1 fruit fly cellular context compared by ENCODE assay signal in the genomic region with DNA sequence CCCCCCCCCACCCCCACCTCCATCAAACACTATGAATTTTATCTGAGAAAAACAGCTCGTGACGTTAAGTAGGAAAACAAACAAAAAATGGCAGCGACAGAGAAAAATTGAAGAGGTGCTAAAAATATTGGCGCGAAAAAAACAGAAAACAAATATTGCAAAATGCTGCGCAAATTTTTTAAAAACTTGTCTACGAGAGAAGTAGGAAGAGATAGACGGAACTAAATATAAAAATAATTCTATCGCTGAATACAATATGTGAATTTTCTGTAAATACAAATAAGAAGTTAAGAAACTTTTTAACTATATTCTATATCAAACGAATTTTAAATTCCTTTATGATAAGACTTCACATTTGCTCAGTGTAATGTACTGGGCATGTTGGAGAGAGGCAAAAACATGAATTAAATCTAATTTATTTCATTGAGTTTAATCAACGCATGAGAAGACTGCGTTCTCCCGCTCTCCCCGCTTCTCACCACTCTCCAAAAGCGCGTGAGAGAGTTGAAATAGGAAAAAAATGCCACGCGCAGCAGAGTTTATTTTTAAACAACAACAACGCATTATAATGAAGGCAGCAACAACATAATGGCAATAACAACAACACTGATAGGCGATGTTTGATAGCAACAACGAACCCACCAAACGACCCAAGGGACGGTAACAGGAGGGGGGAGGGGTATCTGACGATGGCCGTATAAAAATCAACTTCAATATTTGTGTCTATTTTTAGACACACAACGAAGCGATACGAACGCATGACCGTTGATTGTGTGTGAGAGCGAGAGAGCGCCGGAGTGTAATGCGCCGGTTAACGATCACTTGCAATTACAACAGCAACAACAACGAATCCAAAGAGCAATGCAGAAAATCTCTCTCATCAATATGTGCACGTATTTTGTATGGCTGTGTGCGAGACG.
TF ChIP-seq lines count a peak whose summit lies in the region.

No protein-coding gene starts in this region.

TF ChIP-seq in whole organism, embryonic, 481 proteins besides CTCF, POLR2A, EP300 and RAD21 (continued from another document):
- TF ChIP-seq Pdp1 (GFP tag; optimal IDR thresholded peaks at IDR 0.05; lab: Kevin White, UChicago) (peak; percentile 25 to 45), CG18476 (GFP tag; optimal IDR thresholded peaks at IDR 0.05; lab: Kevin White, UChicago) (no peak), CG1792 (GFP tag; optimal IDR thresholded peaks at IDR 0.05; lab: Kevin White, UChicago) (no peak), CG32767 (GFP tag; IDR thresholded peaks at IDR 0.05; lab: Robert Waterston, UW) (0 out of 2 replicates have a peak, but pooled peaks have one; percentile 29), peb (GFP tag; IDR thresholded peaks at IDR 0.05; lab: Robert Waterston, UW) (no peak), crol (GFP tag; IDR thresholded peaks at IDR 0.05; lab: Robert Waterston, UW) (peak; percentile 100), tin (GFP tag; optimal IDR thresholded peaks at IDR 0.05; lab: Kevin White, UChicago) (no peak), Ada2b (GFP tag; IDR thresholded peaks at IDR 0.05; lab: Robert Waterston, UW) (no peak), ap (GFP tag; IDR thresholded peaks at IDR 0.05; lab: Robert Waterston, UW) (no peak), nerfin-1 (tag; optimal IDR thresholded peaks at IDR 0.05; lab: Kevin White, UChicago) (peak; percentile 15), PHDP (tag; optimal IDR thresholded peaks at IDR 0.05; lab: Kevin White, UChicago) (no peak), NC2α (GFP tag; optimal IDR thresholded peaks at IDR 0.05; lab: Kevin White, UChicago) (no peak), jing (GFP tag; optimal IDR thresholded peaks at IDR 0.05; lab: Kevin White, UChicago) (no peak), Spps (tag; optimal IDR thresholded peaks at IDR 0.05; lab: Kevin White, UChicago) (no peak), chm (GFP tag; IDR thresholded peaks at IDR 0.05; lab: Robert Waterston, UW) (0 out of 2 replicates have a peak, but pooled peaks have one; percentile 18), salm (tag; optimal IDR thresholded peaks at IDR 0.05; lab: Kevin White, UChicago) (peak; percentile 34), Neu2 (GFP tag; optimal IDR thresholded peaks at IDR 0.05; lab: Kevin White, UChicago; ENCODE audit: borderline replicate concordance) (no peak), chif (GFP tag; optimal IDR thresholded peaks at IDR 0.05; lab: Kevin White, UChicago) (no peak), tll (GFP tag; optimal IDR thresholded peaks at IDR 0.05; lab: Kevin White, UChicago) (peak in 1 of 2 experiments; percentile 51), emc (GFP tag; optimal IDR thresholded peaks at IDR 0.05; lab: Kevin White, UChicago) (no peak), CG12236 (GFP tag; optimal IDR thresholded peaks at IDR 0.05; lab: Kevin White, UChicago) (no peak), CG12299 (tag; optimal IDR thresholded peaks at IDR 0.05; lab: Kevin White, UChicago) (peak; percentile 23), CG3065 (GFP tag; optimal IDR thresholded peaks at IDR 0.05; lab: Kevin White, UChicago) (no peak), Dbx (GFP tag; IDR thresholded peaks at IDR 0.05; lab: Robert Waterston, UW) (no peak), CG14710 (tag; optimal IDR thresholded peaks at IDR 0.05; lab: Kevin White, UChicago) (no peak), CG7928 (GFP tag; optimal IDR thresholded peaks at IDR 0.05; lab: Kevin White, UChicago) (peak; percentile 4), twi (tag; optimal IDR thresholded peaks at IDR 0.05; lab: Kevin White, UChicago) (peak; percentile 9), Usf (GFP tag; optimal IDR thresholded peaks at IDR 0.05; lab: Kevin White, UChicago) (no peak), jigr1 (GFP tag; IDR thresholded peaks at IDR 0.05; lab: Robert Waterston, UW) (no peak), CG31224 (GFP tag; IDR thresholded peaks at IDR 0.05; lab: Robert Waterston, UW) (no peak), ato (GFP tag; IDR thresholded peaks at IDR 0.05; lab: Robert Waterston, UW; ENCODE audit: partially characterized antibody) (no peak), Dek (tag; optimal IDR thresholded peaks at IDR 0.05; lab: Kevin White, UChicago) (no peak), CG1647 (GFP tag; optimal IDR thresholded peaks at IDR 0.05; lab: Kevin White, UChicago) (no peak), Atf6 (GFP tag; IDR thresholded peaks at IDR 0.05; lab: Robert Waterston, UW) (no peak; the same call in 1 of the 2 replicates), CG7357 (GFP tag; IDR thresholded peaks at IDR 0.05; lab: Robert Waterston, UW) (no peak), luna (GFP tag; optimal IDR thresholded peaks at IDR 0.05; lab: Kevin White, UChicago) (no peak), oc (tag; optimal IDR thresholded peaks at IDR 0.05; lab: Kevin White, UChicago) (no peak), CG8924 (tag; optimal IDR thresholded peaks at IDR 0.05; lab: Kevin White, UChicago) (peak; percentile 23), Jarid2 (GFP tag; optimal IDR thresholded peaks at IDR 0.05; lab: Kevin White, UChicago) (peak; percentile 10), pzg (GFP tag; optimal IDR thresholded peaks at IDR 0.05; lab: Kevin White, UChicago) (no peak), shn (GFP tag; optimal IDR thresholded peaks at IDR 0.05; lab: Kevin White, UChicago) (no peak), CG10321 (GFP tag; IDR thresholded peaks at IDR 0.05; lab: Robert Waterston, UW) (no peak), kah (GFP tag; optimal IDR thresholded peaks at IDR 0.05; lab: Kevin White, UChicago) (peak; percentile 28), Ssrp (tag; optimal IDR thresholded peaks at IDR 0.05; lab: Kevin White, UChicago) (peak; percentile 38), Poxn (GFP tag; IDR thresholded peaks at IDR 0.05; lab: Robert Waterston, UW) (no peak), CG5953 (GFP tag; IDR thresholded peaks at IDR 0.05; lab: Robert Waterston, UW) (peak; percentile 33; the same call in 1 of the 2 replicates), onecut (GFP tag; IDR thresholded peaks at IDR 0.05; lab: Robert Waterston, UW) (0 out of 2 replicates have a peak, but pooled peaks have one; percentile 6), psq (GFP tag; optimal IDR thresholded peaks at IDR 0.05; lab: Kevin White, UChicago) (no peak), Dip3 (GFP tag; optimal IDR thresholded peaks at IDR 0.05; lab: Kevin White, UChicago) (peak; percentile 12), CG2712 (tag; optimal IDR thresholded peaks at IDR 0.05; lab: Kevin White, UChicago) (peak; percentile 25), Doc3 (GFP tag; IDR thresholded peaks at IDR 0.05; lab: Robert Waterston, UW; ENCODE audit: partially characterized antibody) (no peak), corto (GFP tag; optimal IDR thresholded peaks at IDR 0.05; lab: Kevin White, UChicago) (no peak), CG8359 (GFP tag; optimal IDR thresholded peaks at IDR 0.05; lab: Kevin White, UChicago; ENCODE audit: borderline replicate concordance) (no peak), trem (tag; optimal IDR thresholded peaks at IDR 0.05; lab: Kevin White, UChicago) (no peak), CG10565 (GFP tag; optimal IDR thresholded peaks at IDR 0.05; lab: Kevin White, UChicago) (no peak), Hey (tag; optimal IDR thresholded peaks at IDR 0.05; lab: Kevin White, UChicago) (peak; percentile 79), sima (GFP tag; optimal IDR thresholded peaks at IDR 0.05; lab: Kevin White, UChicago) (no peak), lilli (GFP tag; optimal IDR thresholded peaks at IDR 0.05; lab: Kevin White, UChicago) (no peak), az2 (GFP tag; optimal IDR thresholded peaks at IDR 0.05; lab: Kevin White, UChicago) (peak; percentile 28), cad (GFP tag; optimal IDR thresholded peaks at IDR 0.05; lab: Kevin White, UChicago) (no peak), CG4617 (GFP tag; optimal IDR thresholded peaks at IDR 0.05; lab: Kevin White, UChicago; ENCODE audit: borderline replicate concordance) (no peak), Scr (GFP tag; IDR thresholded peaks at IDR 0.05; lab: Robert Waterston, UW; ENCODE audit: partially characterized antibody) (no peak), fd102C (GFP tag; optimal IDR thresholded peaks at IDR 0.05; lab: Kevin White, UChicago) (no peak), CG11695 (GFP tag; IDR thresholded peaks at IDR 0.05; lab: Robert Waterston, UW) (0 out of 3 replicates have a peak, but pooled peaks have one; percentile 21), CG6791 (GFP tag; IDR thresholded peaks at IDR 0.05; lab: Robert Waterston, UW; ENCODE audit: partially characterized antibody) (no peak), Dll (GFP tag; IDR thresholded peaks at IDR 0.05; lab: Robert Waterston, UW; ENCODE audit: partially characterized antibody) (peak; percentile 49; the same call in 1 of the 4 replicates), zfh1 (GFP tag; IDR thresholded peaks at IDR 0.05; lab: Robert Waterston, UW) (peak; percentile 67; the same call in 2 of the 3 replicates)
TF ChIP-seq in whole organism, embryonic: peak in this region for 182.
